Fruit fly (Drosophila melanogaster) whole organism, adult: ENCODE data around the gene dpr16.

Experiments
- CG11617 ChIP-seq: fragments of 200-800 bp; sonication (Bioruptor generic); optimal IDR thresholded peaks from 2 replicates; lab custom pipeline; 2017; ENCODE audit warnings: mild to moderate bottlenecking, missing biosample characterization, missing genetic modification reagents, missing genetic modification characterization
- CG7045 ChIP-seq: fragments of 200-800 bp; sonication (Bioruptor generic); optimal IDR thresholded peaks from 2 replicates; lab custom pipeline; 2017; ENCODE audit warnings: missing biosample characterization, mild to moderate bottlenecking, missing genetic modification characterization
- Clk ChIP-seq: fragments of 200-800 bp; sonication (Bioruptor generic); optimal IDR thresholded peaks from 2 replicates; lab custom pipeline; 2017; ENCODE audit warnings: missing biosample characterization, missing genetic modification characterization
- Mnt ChIP-seq: fragments of 200-800 bp; sonication (Bioruptor generic); optimal IDR thresholded peaks from 2 replicates; lab custom pipeline; 2016; ENCODE audit warnings: missing biosample characterization, mild to moderate bottlenecking, missing genetic modification characterization
- cic ChIP-seq: fragments of 200-800 bp; sonication (Bioruptor generic); optimal IDR thresholded peaks from 2 replicates; lab custom pipeline; 2017; ENCODE audit warnings: missing biosample characterization, mild to moderate bottlenecking, missing genetic modification characterization, moderate library complexity
- tj ChIP-seq: fragments of 200-800 bp; sonication (Bioruptor generic); optimal IDR thresholded peaks from 3 replicates; lab custom pipeline; 2017; ENCODE audit warnings: missing biosample characterization, mild to moderate bottlenecking, missing genetic modification characterization, moderate library complexity

dm6 chr3R:5116425-5116824 lies 34.3 kb upstream of the dpr16 start:
- TF ChIP-seq CG11617 (GFP tag; lab: Kevin White, UChicago) = no peak
- no peak for TF ChIP-seq CG7045 (GFP tag; lab: Kevin White, UChicago)
- TF ChIP-seq tj (GFP tag; lab: Kevin White, UChicago) = no peak
- TF ChIP-seq Clk = no peak
- no peak for TF ChIP-seq Mnt (GFP tag; lab: Kevin White, UChicago)
- no peak for TF ChIP-seq cic (GFP tag; lab: Kevin White, UChicago)
